Worm (Caenorhabditis elegans): Measurements from ENCODE around the gene ekl-6.

DNA sequence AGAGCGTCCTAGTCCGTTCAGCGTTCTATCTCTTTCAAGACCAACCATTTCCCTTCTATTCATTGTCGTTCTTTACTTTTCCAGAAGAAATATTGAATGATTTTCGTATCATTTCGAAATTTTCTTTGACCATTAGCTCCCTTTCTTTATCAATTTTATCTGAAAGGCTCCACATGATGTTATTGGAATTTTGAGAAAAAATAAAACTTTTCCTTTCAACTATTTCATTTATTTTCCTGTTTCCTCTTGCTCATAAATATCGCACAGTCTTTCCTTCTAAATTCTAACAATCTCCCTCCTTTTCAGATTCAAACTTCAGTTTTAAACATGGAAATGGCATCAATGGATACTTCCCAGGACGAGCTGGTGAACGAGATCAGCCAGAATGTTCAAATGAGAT is 6.7 kb upstream of the ekl-6 start, which contains the start of gene T16G12.4:
- TF ChIP-seq tra-4 (tag; optimal IDR thresholded peaks at IDR 0.05) (no peak), F13C5.2 (tag; optimal IDR thresholded peaks at IDR 0.05) (no peak), hnd-1 (tag; optimal IDR thresholded peaks at IDR 0.05) (no peak), flt-1 (GFP tag; IDR thresholded peaks at IDR 0.05) (no peak), ama-1 (optimal IDR thresholded peaks at IDR 0.05) (no peak), ceh-13 (GFP tag; optimal IDR thresholded peaks at IDR 0.05) (no peak), ets-7 (tag; optimal IDR thresholded peaks at IDR 0.05) (no peak), scrt-1 (GFP tag; IDR thresholded peaks at IDR 0.05) (no peak)
